Worm (Caenorhabditis elegans): ENCODE measurements around the gene sodh-2.

sodh-2 gene

ce11 chrV:11896322-11896898 is 5.4 kb upstream of the sodh-2 start (continued):
- no peak for TF ChIP-seq Y75B8A.6 (GFP tag; IDR thresholded peaks at IDR 0.05)
- TF ChIP-seq ama-1 (optimal IDR thresholded peaks at IDR 0.05) = no peak
- TF ChIP-seq nhr-42 (GFP tag; IDR thresholded peaks at IDR 0.05) = no peak
- TF ChIP-seq php-3 (GFP tag; IDR thresholded peaks at IDR 0.05) = no peak
- no peak for TF ChIP-seq lin-29 (GFP tag; IDR thresholded peaks at IDR 0.05)
- TF ChIP-seq zfp-3 (GFP tag; conservative IDR thresholded peaks at IDR 0.05) = no peak
- TF ChIP-seq hlh-11 (tag; optimal IDR thresholded peaks at IDR 0.05) = peak; percentile 72
- TF ChIP-seq egl-43 (GFP tag; IDR thresholded peaks at IDR 0.05) = no peak
- peak; percentile 71 for TF ChIP-seq mep-1 (tag; optimal IDR thresholded peaks at IDR 0.05)
- TF ChIP-seq mdt-29 (GFP tag; IDR thresholded peaks at IDR 0.05) = no peak
- no peak for TF ChIP-seq lin-38 (GFP tag; IDR thresholded peaks at IDR 0.05)
- TF ChIP-seq unc-130 (GFP tag; optimal IDR thresholded peaks at IDR 0.05) = no peak
- TF ChIP-seq ceh-62 (tag; optimal IDR thresholded peaks at IDR 0.05) = no peak
- TF ChIP-seq dmd-9 (GFP tag; IDR thresholded peaks at IDR 0.05) = 0 out of 2 replicates have a peak, but pooled peaks have one; percentile 29
- no peak for TF ChIP-seq hlh-30 (tag; optimal IDR thresholded peaks at IDR 0.05; ENCODE audit: insufficient read depth)
- TF ChIP-seq R02D3.7 (tag; optimal IDR thresholded peaks at IDR 0.05) = no peak
- TF ChIP-seq mxl-2 (GFP tag; conservative IDR thresholded peaks at IDR 0.05) = no peak
- 0 out of 2 replicates have a peak, but pooled peaks have one; percentile 24 for TF ChIP-seq tra-1 (GFP tag; IDR thresholded peaks at IDR 0.05)
- TF ChIP-seq egl-27 (tag; optimal IDR thresholded peaks at IDR 0.05) = no peak
- TF ChIP-seq attf-4 (tag; optimal IDR thresholded peaks at IDR 0.05) = no peak
- no peak for TF ChIP-seq spr-3 (GFP tag; optimal IDR thresholded peaks at IDR 0.05)
- no peak for TF ChIP-seq zip-11 (GFP tag; IDR thresholded peaks at IDR 0.05)
- TF ChIP-seq unc-39 (tag; optimal IDR thresholded peaks at IDR 0.05) = no peak
- TF ChIP-seq lsy-2 (tag; optimal IDR thresholded peaks at IDR 0.05) = peak in 1 of 2 experiments; percentile 47
- TF ChIP-seq Y48G9A.11 (GFP tag; IDR thresholded peaks at IDR 0.05) = no peak
- TF ChIP-seq ces-1 (GFP tag; optimal IDR thresholded peaks at IDR 0.05) = no peak
- TF ChIP-seq madf-5 (GFP tag; IDR thresholded peaks at IDR 0.05) = no peak
- no peak for TF ChIP-seq F37D6.2 (tag; optimal IDR thresholded peaks at IDR 0.05)
- TF ChIP-seq dpl-1 (GFP tag; optimal IDR thresholded peaks at IDR 0.05) = peak; percentile 79
- no peak for TF ChIP-seq jun-1 (tag; optimal IDR thresholded peaks at IDR 0.05)
- TF ChIP-seq zag-1 (tag; optimal IDR thresholded peaks at IDR 0.05) = no peak
- no peak for TF ChIP-seq lin-39 (tag; optimal IDR thresholded peaks at IDR 0.05)
- no peak for TF ChIP-seq daf-12 (tag; optimal IDR thresholded peaks at IDR 0.05)
- no peak for TF ChIP-seq D1046.2 (GFP tag; IDR thresholded peaks at IDR 0.05)
- TF ChIP-seq nhr-11 (tag; optimal IDR thresholded peaks at IDR 0.05) = no peak
- peak; percentile 45; the same call in 1 of the 2 replicates for TF ChIP-seq dmd-6 (GFP tag; IDR thresholded peaks at IDR 0.05)
- no peak for TF ChIP-seq nhr-111 (GFP tag; optimal IDR thresholded peaks at IDR 0.05)
- no peak for TF ChIP-seq ctbp-1 (GFP tag; IDR thresholded peaks at IDR 0.05)
- TF ChIP-seq lim-7 (GFP tag; IDR thresholded peaks at IDR 0.05) = no peak
- TF ChIP-seq lin-13 (GFP tag; optimal IDR thresholded peaks at IDR 0.05) = no peak
- TF ChIP-seq F44E2.7 (GFP tag; IDR thresholded peaks at IDR 0.05) = no peak
- TF ChIP-seq gei-8 (GFP tag; optimal IDR thresholded peaks at IDR 0.05) = no peak
- no peak for TF ChIP-seq skn-1 (tag; optimal IDR thresholded peaks at IDR 0.05)
- TF ChIP-seq ceh-20 (GFP tag; IDR thresholded peaks at IDR 0.05) = no peak
- no peak for TF ChIP-seq ceh-28 (tag; optimal IDR thresholded peaks at IDR 0.05)
- no peak for TF ChIP-seq ZK546.5 (tag; optimal IDR thresholded peaks at IDR 0.05)
- TF ChIP-seq rbr-2 (tag; optimal IDR thresholded peaks at IDR 0.05) = peak; percentile 23
- TF ChIP-seq daf-8 (GFP tag; IDR thresholded peaks at IDR 0.05) = no peak
- TF ChIP-seq nhr-10 (tag; optimal IDR thresholded peaks at IDR 0.05) = no peak
- no peak for TF ChIP-seq nhr-237 (tag; optimal IDR thresholded peaks at IDR 0.05)
- TF ChIP-seq aha-1 (tag) = peak; percentile 89
- TF ChIP-seq ceh-32 (tag; optimal IDR thresholded peaks at IDR 0.05; ENCODE audit: poor library complexity) = no peak
- TF ChIP-seq F10B5.3 (tag; optimal IDR thresholded peaks at IDR 0.05) = no peak

Measured in whole organism, L4 larva.